Fruit fly (Drosophila melanogaster): ENCODE data around the gene CheA84a.
A peak's percentile ranks its signal among the peaks of the same experiment; 100 is the strongest.

Gene CheA84a

DNA sequence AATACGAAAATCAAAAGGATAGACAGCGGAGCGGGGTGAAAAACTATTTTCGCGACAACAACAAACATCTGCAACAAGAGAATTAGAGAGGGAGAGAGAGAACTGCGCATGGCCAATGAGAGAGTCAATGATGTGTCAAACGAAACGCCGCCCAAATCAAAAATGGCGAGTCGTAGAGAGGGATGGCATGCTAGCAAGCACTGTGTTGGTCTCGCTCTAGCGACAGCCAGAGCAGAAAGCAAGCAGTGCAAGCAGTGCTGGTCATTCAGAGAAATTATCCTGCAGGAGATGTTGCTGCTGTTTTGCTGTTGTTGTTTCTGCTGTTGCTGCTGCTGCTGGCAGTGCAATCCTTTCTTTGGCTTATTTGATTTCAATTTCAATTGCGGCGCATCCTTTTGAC, 13.8 kb downstream of the CheA84a start (continued):
- TF ChIP-seq Fer1 (GFP tag; optimal IDR thresholded peaks at IDR 0.05) (no peak), CG8765 (GFP tag; IDR thresholded peaks at IDR 0.05) (no peak), CG3163 (GFP tag; optimal IDR thresholded peaks at IDR 0.05) (peak; percentile 17), dysf (GFP tag; IDR thresholded peaks at IDR 0.05) (no peak), bcd (GFP tag; optimal IDR thresholded peaks at IDR 0.05) (no peak), CG10543 (GFP tag; optimal IDR thresholded peaks at IDR 0.05) (no peak), ab (GFP tag; optimal IDR thresholded peaks at IDR 0.05) (no peak), chif (GFP tag; optimal IDR thresholded peaks at IDR 0.05) (peak in 1 of 2 experiments; percentile 73), croc (GFP tag; conservative IDR thresholded peaks at IDR 0.05) (no peak), CG2116 (GFP tag; optimal IDR thresholded peaks at IDR 0.05) (no peak), Ssrp (tag; optimal IDR thresholded peaks at IDR 0.05) (no peak), seq (GFP tag; IDR thresholded peaks at IDR 0.05) (peak; percentile 43; the same call in 1 of the 2 replicates), Atf6 (GFP tag; IDR thresholded peaks at IDR 0.05) (no peak), gce (GFP tag; IDR thresholded peaks at IDR 0.05) (no peak), CG6765 (GFP tag; optimal IDR thresholded peaks at IDR 0.05) (no peak), gcm (GFP tag; optimal IDR thresholded peaks at IDR 0.05) (no peak), ems (GFP tag; optimal IDR thresholded peaks at IDR 0.05) (no peak), CG4854 (GFP tag; optimal IDR thresholded peaks at IDR 0.05) (no peak), CoRest (tag; optimal IDR thresholded peaks at IDR 0.05) (peak; percentile 82), hkb (optimal IDR thresholded peaks at IDR 0.05) (no peak), hkb (GFP tag; IDR thresholded peaks at IDR 0.05) (0 out of 2 replicates have a peak, but pooled peaks have one; percentile 18), NC2β (GFP tag; optimal IDR thresholded peaks at IDR 0.05) (no peak), kni (GFP tag; optimal IDR thresholded peaks at IDR 0.05) (peak; percentile 26), aop (GFP tag; IDR thresholded peaks at IDR 0.05) (peak; percentile 24; the same call in 1 of the 2 replicates), Nf-YB (GFP tag; optimal IDR thresholded peaks at IDR 0.05) (peak; percentile 99), Taf1 (GFP tag; IDR thresholded peaks at IDR 0.05) (no peak), run (tag; optimal IDR thresholded peaks at IDR 0.05) (no peak), CG13296 (GFP tag; optimal IDR thresholded peaks at IDR 0.05) (no peak), CG10209 (GFP tag; optimal IDR thresholded peaks at IDR 0.05) (no peak), Neu2 (GFP tag; optimal IDR thresholded peaks at IDR 0.05; ENCODE audit: borderline replicate concordance) (peak; percentile 2)

DNA sequence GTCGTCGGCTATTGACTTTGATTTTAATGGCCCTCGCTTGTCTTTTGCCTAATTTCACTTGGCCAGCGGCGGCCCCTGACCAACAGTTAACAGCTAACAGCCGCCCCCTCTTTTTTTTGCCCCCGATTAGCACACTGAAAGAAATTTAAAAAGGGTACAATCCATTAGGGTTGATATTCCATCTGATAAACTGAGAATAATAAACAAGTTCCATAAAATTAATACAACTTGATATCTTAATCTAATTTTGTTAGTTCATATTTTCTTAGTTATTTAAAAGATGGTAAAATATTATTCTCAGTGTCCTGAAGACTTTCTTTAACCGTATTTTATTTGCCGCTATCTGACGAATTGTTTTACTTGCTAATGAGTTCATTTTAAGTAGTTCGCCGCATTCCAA, 15.2 kb downstream of the CheA84a start:
- TF ChIP-seq CG8290 (GFP tag; optimal IDR thresholded peaks at IDR 0.05) (no peak), CG8290 (tag; optimal IDR thresholded peaks at IDR 0.05) (no peak), lola (GFP tag; optimal IDR thresholded peaks at IDR 0.05) (peak in 1 of 3 experiments; percentile 21), CG2712 (tag; optimal IDR thresholded peaks at IDR 0.05) (peak; percentile 33), CG10267 (tag; optimal IDR thresholded peaks at IDR 0.05) (peak; percentile 4), CG11085 (GFP tag; IDR thresholded peaks at IDR 0.05) (0 out of 2 replicates have a peak, but pooled peaks have one; percentile 12), CG7839 (tag; optimal IDR thresholded peaks at IDR 0.05) (peak; percentile 13), dmrt11E (tag; optimal IDR thresholded peaks at IDR 0.05) (peak; percentile 60), Blimp-1 (GFP tag; optimal IDR thresholded peaks at IDR 0.05) (peak; percentile 10), Sox102F (GFP tag; optimal IDR thresholded peaks at IDR 0.05) (peak; percentile 4), row (GFP tag; IDR thresholded peaks at IDR 0.05) (0 out of 3 replicates have a peak, but pooled peaks have one; percentile 6), CG3847 (GFP tag; IDR thresholded peaks at IDR 0.05) (no peak), CG4424 (GFP tag; optimal IDR thresholded peaks at IDR 0.05) (peak; percentile 16), az2 (GFP tag; optimal IDR thresholded peaks at IDR 0.05) (peak; percentile 19), gem (tag; optimal IDR thresholded peaks at IDR 0.05) (peak; percentile 46), bsh (GFP tag; optimal IDR thresholded peaks at IDR 0.05) (peak in 1 of 2 experiments; percentile 52), grau (tag; optimal IDR thresholded peaks at IDR 0.05) (no peak), ap (GFP tag; IDR thresholded peaks at IDR 0.05) (no peak), cwo (GFP tag; optimal IDR thresholded peaks at IDR 0.05) (no peak), CG12769 (tag; optimal IDR thresholded peaks at IDR 0.05) (no peak), sens (GFP tag) (peak; percentile 2), toy (GFP tag; IDR thresholded peaks at IDR 0.05) (no peak), zen (tag; optimal IDR thresholded peaks at IDR 0.05) (peak; percentile 7)
